Fruit fly (Drosophila melanogaster) whole organism, adult: Measurements from ENCODE around the gene CG34173.

ENCODE experiments used
- CG14711 ChIP-seq: fragments of 200-800 bp; sonication (Bioruptor generic); optimal IDR thresholded peaks from 2 replicates; lab custom pipeline; 2018; ENCODE audit warnings: missing biosample characterization, mild to moderate bottlenecking, missing genetic modification characterization, moderate library complexity
- CG5204 ChIP-seq: fragments of 200-800 bp; sonication (Bioruptor generic); optimal IDR thresholded peaks from 2 replicates; lab custom pipeline; 2016; ENCODE audit warnings: missing biosample characterization, missing genetic modification characterization
- Clk ChIP-seq: fragments of 200-800 bp; sonication (Bioruptor generic); optimal IDR thresholded peaks from 2 replicates; lab custom pipeline; 2017; ENCODE audit warnings: missing biosample characterization, missing genetic modification characterization
- Crg-1 ChIP-seq: fragments of 200-800 bp; sonication (Bioruptor generic); optimal IDR thresholded peaks from 2 replicates; lab custom pipeline; 2016; ENCODE audit warnings: missing biosample characterization, missing genetic modification characterization
- bab1 ChIP-seq: fragments of 200-800 bp; sonication (Bioruptor generic); optimal IDR thresholded peaks from 3 replicates; lab custom pipeline; 2019; ENCODE audit warnings: missing biosample characterization, mild to moderate bottlenecking, missing genetic modification characterization, moderate library complexity
- cic ChIP-seq: fragments of 200-800 bp; sonication (Bioruptor generic); optimal IDR thresholded peaks from 2 replicates; lab custom pipeline; 2017; ENCODE audit warnings: missing biosample characterization, mild to moderate bottlenecking, missing genetic modification characterization, moderate library complexity
- cnc ChIP-seq, 2 experiments: fragments of >200 bp; optimal IDR thresholded peaks; 2 replicates each; lab custom pipeline; 2017
- ovo ChIP-seq: fragments of 200-800 bp; sonication (Bioruptor generic); optimal IDR thresholded peaks from 2 replicates; lab custom pipeline; 2016; ENCODE audit warnings: missing biosample characterization, missing genetic modification characterization

DNA sequence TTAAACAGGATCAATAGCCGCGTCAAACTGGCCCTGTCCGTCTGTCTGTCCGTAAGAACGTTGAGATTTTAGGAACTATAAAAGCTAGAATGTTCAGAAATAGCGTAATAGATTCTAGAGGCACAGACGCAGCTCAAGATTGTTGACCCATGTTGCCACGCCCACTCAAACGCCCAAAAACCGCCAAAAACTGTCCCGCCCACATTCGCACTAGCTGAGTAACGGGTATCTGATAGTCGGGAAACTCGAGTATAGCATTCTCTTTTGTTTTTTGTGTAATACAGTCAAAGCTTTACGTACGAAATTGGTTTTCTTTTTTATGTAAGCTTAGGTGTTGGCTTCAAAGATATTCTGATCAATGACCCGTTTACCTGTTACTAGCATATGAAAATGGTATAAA is 5.8 kb upstream of the CG34173 start:
- TF ChIP-seq CG5204 (GFP tag; lab: Kevin White, UChicago), result no peak
- no peak for TF ChIP-seq cnc (optimal IDR thresholded peaks at IDR 0.05; lab: Kevin White, UChicago)
- no peak for TF ChIP-seq Clk
- TF ChIP-seq cic (GFP tag; lab: Kevin White, UChicago), result no peak
- TF ChIP-seq bab1 (GFP tag; lab: Kevin White, UChicago), result no peak
- no peak for TF ChIP-seq CG14711 (tag; lab: Kevin White, UChicago)
- TF ChIP-seq ovo (GFP tag; lab: Kevin White, UChicago), result no peak
- no peak for TF ChIP-seq Crg-1 (GFP tag; lab: Kevin White, UChicago)
